Fruit fly (Drosophila melanogaster): Measurements from ENCODE around the gene Tsp86D.
A peak's percentile ranks its signal among the peaks of the same experiment; 100 is the strongest.

The Tsp86D gene

dm6 chr3R:10826796-10827524 is 41.5 kb upstream of the Tsp86D start, which contains the start of gene Cad86C (continued):
- TF ChIP-seq CG18619 (GFP tag; optimal IDR thresholded peaks at IDR 0.05) (no peak), nom (GFP tag; optimal IDR thresholded peaks at IDR 0.05) (peak; percentile 85), nerfin-2 (GFP tag; IDR thresholded peaks at IDR 0.05; ENCODE audit: partially characterized antibody) (peak; percentile 52; the same call in 1 of the 2 replicates), gce (GFP tag; IDR thresholded peaks at IDR 0.05) (no peak), Dip2 (GFP tag; IDR thresholded peaks at IDR 0.05) (no peak), seq (GFP tag; IDR thresholded peaks at IDR 0.05) (no peak; the same call in 1 of the 2 replicates), Ravus (GFP tag; IDR thresholded peaks at IDR 0.05) (no peak), CG12155 (GFP tag; optimal IDR thresholded peaks at IDR 0.05) (no peak), CG1647 (GFP tag; optimal IDR thresholded peaks at IDR 0.05) (no peak), CoRest (tag; optimal IDR thresholded peaks at IDR 0.05) (no peak), CG11093 (GFP tag; IDR thresholded peaks at IDR 0.05) (no peak), her (GFP tag; optimal IDR thresholded peaks at IDR 0.05) (no peak), CG15073 (GFP tag; optimal IDR thresholded peaks at IDR 0.05) (no peak), psq (GFP tag; optimal IDR thresholded peaks at IDR 0.05) (no peak), Dll (GFP tag; IDR thresholded peaks at IDR 0.05; ENCODE audit: partially characterized antibody) (peak; percentile 58; the same call in 2 of the 4 replicates), dysf (GFP tag; IDR thresholded peaks at IDR 0.05) (no peak), CG4424 (GFP tag; optimal IDR thresholded peaks at IDR 0.05) (no peak), CG12104 (GFP tag; optimal IDR thresholded peaks at IDR 0.05) (no peak), CG12769 (tag; optimal IDR thresholded peaks at IDR 0.05) (peak; percentile 91), z (GFP tag; IDR thresholded peaks at IDR 0.05) (peak; percentile 86), BtbVII (GFP tag; optimal IDR thresholded peaks at IDR 0.05) (peak; percentile 13), ato (GFP tag; IDR thresholded peaks at IDR 0.05; ENCODE audit: partially characterized antibody) (peak; percentile 45; the same call in 1 of the 2 replicates), salm (tag; optimal IDR thresholded peaks at IDR 0.05) (no peak), Ets65A (GFP tag) (peak; percentile 13), CG2712 (tag; optimal IDR thresholded peaks at IDR 0.05) (no peak), Mad (GFP tag; optimal IDR thresholded peaks at IDR 0.05) (no peak), cwo (GFP tag; optimal IDR thresholded peaks at IDR 0.05) (no peak), mirr (GFP tag; optimal IDR thresholded peaks at IDR 0.05) (peak; percentile 15), ewg (GFP tag; optimal IDR thresholded peaks at IDR 0.05) (no peak), Hmx (GFP tag; optimal IDR thresholded peaks at IDR 0.05) (no peak), CG8359 (GFP tag; optimal IDR thresholded peaks at IDR 0.05; ENCODE audit: borderline replicate concordance) (no peak), HmgD (GFP tag; optimal IDR thresholded peaks at IDR 0.05) (no peak), Aef1 (GFP tag; IDR thresholded peaks at IDR 0.05) (no peak), HLH4C (GFP tag; IDR thresholded peaks at IDR 0.05; ENCODE audit: partially characterized antibody) (peak; percentile 75), amos (GFP tag; IDR thresholded peaks at IDR 0.05; ENCODE audit: partially characterized antibody) (peak; percentile 37; the same call in 1 of the 2 replicates), onecut (GFP tag; IDR thresholded peaks at IDR 0.05) (no peak), Med (GFP tag) (peak; percentile 43), CG30403 (GFP tag; optimal IDR thresholded peaks at IDR 0.05) (no peak), CG9609 (GFP tag; optimal IDR thresholded peaks at IDR 0.05) (no peak), Jarid2 (GFP tag; optimal IDR thresholded peaks at IDR 0.05) (peak; percentile 83), CG7928 (GFP tag; optimal IDR thresholded peaks at IDR 0.05) (no peak), fd64A (GFP tag; optimal IDR thresholded peaks at IDR 0.05) (no peak), CG9727 (GFP tag; optimal IDR thresholded peaks at IDR 0.05) (no peak), Bteb2 (GFP tag; optimal IDR thresholded peaks at IDR 0.05) (no peak), gcm (GFP tag; optimal IDR thresholded peaks at IDR 0.05) (no peak), NC2β (GFP tag; optimal IDR thresholded peaks at IDR 0.05) (no peak), CG34224 (GFP tag; IDR thresholded peaks at IDR 0.05; ENCODE audit: partially characterized antibody) (peak; percentile 46), CG31441 (GFP tag; IDR thresholded peaks at IDR 0.05) (no peak), CG7987 (GFP tag; optimal IDR thresholded peaks at IDR 0.05) (no peak)

Measured in whole organism, embryonic.